Worm (Caenorhabditis elegans): ENCODE results near the gene nhr-126.

ce11 chrV:2206181-2206580, 22.7 kb upstream of the nhr-126 start, which contains the start of gene srt-40:
- TF ChIP-seq fos-1 (tag; optimal IDR thresholded peaks at IDR 0.05): no peak
- no peak for TF ChIP-seq nhr-43 (tag; optimal IDR thresholded peaks at IDR 0.05; ENCODE audit: poor library complexity, severe bottlenecking)
- no peak for TF ChIP-seq sea-2 (GFP tag; optimal IDR thresholded peaks at IDR 0.05)
- TF ChIP-seq ceh-16 (tag; optimal IDR thresholded peaks at IDR 0.05): no peak
- TF ChIP-seq nhr-11 (tag; optimal IDR thresholded peaks at IDR 0.05): no peak
- TF ChIP-seq ceh-28 (tag; optimal IDR thresholded peaks at IDR 0.05): no peak
- TF ChIP-seq fkh-10 (GFP tag; optimal IDR thresholded peaks at IDR 0.05): no peak
- TF ChIP-seq unc-62 (GFP tag; optimal IDR thresholded peaks at IDR 0.05): no peak
- no peak for TF ChIP-seq ama-1 (optimal IDR thresholded peaks at IDR 0.05)
- TF ChIP-seq jun-1 (tag; optimal IDR thresholded peaks at IDR 0.05): no peak
- no peak for TF ChIP-seq ceh-82 (tag; optimal IDR thresholded peaks at IDR 0.05)
- TF ChIP-seq ZK546.5 (tag; optimal IDR thresholded peaks at IDR 0.05): no peak
- TF ChIP-seq nhr-76 (tag; optimal IDR thresholded peaks at IDR 0.05): no peak
